Fruit fly (Drosophila melanogaster) whole organism, embryonic: ENCODE results near the gene Rpp14b.
A peak's percentile ranks its signal among the peaks of the same experiment; 100 is the strongest.

ENCODE experiments used
- CG10267 ChIP-seq: fragments of 200-800 bp; sonication (Bioruptor generic); optimal IDR thresholded peaks from 2 replicates; lab custom pipeline; 2018; ENCODE audit warnings: missing biosample characterization, mild to moderate bottlenecking, missing genetic modification characterization, moderate library complexity
- CG10979 ChIP-seq: fragments of 200-800 bp; sonication (Bioruptor generic); optimal IDR thresholded peaks from 2 replicates; lab custom pipeline; 2018; ENCODE audit warnings: missing biosample characterization, mild to moderate bottlenecking, missing genetic modification characterization, moderate library complexity
- CG11504 ChIP-seq: fragments of 200-800 bp; sonication (Bioruptor generic); optimal IDR thresholded peaks from 3 replicates; lab custom pipeline; 2019; ENCODE audit warnings: missing biosample characterization, mild to moderate bottlenecking, missing genetic modification characterization, moderate library complexity
- CG12391 ChIP-seq: fragments of 200-800 bp; sonication (Bioruptor generic); optimal IDR thresholded peaks from 3 replicates; lab custom pipeline; 2018; ENCODE audit warnings: missing biosample characterization, mild to moderate bottlenecking, missing genetic modification characterization, moderate library complexity
- CG16779 ChIP-seq: fragments of 200-800 bp; sonication (Bioruptor generic); IDR thresholded peaks from 2 replicates; pipeline ENCODE4 v1.3.6; 2022; ENCODE audit warnings: missing biosample characterization, missing genetic modification characterization
- CG2712 ChIP-seq: fragments of 200-800 bp; optimal IDR thresholded peaks from 3 replicates; lab custom pipeline; 2019; ENCODE audit warnings: missing biosample characterization, mild to moderate bottlenecking, missing genetic modification characterization, moderate library complexity
- CG33213 ChIP-seq: fragments of 200-800 bp; sonication (Bioruptor generic); optimal IDR thresholded peaks from 3 replicates; lab custom pipeline; 2016; ENCODE audit warnings: missing biosample characterization, missing genetic modification characterization
- CG6689 ChIP-seq: fragments of 200-800 bp; sonication (Bioruptor generic); IDR thresholded peaks from 2 replicates; pipeline ENCODE4 v1.3.6; 2022; ENCODE audit warnings: missing biosample characterization, missing genetic modification characterization
- CG6765 ChIP-seq: fragments of 200-800 bp; sonication (Bioruptor generic); optimal IDR thresholded peaks from 3 replicates; lab custom pipeline; 2017; ENCODE audit warnings: missing biosample characterization, mild to moderate bottlenecking, missing genetic modification characterization
- CG6854 ChIP-seq: fragments of 200-800 bp; sonication (Bioruptor generic); optimal IDR thresholded peaks from 3 replicates; lab custom pipeline; 2017; ENCODE audit warnings: missing biosample characterization, mild to moderate bottlenecking, missing genetic modification characterization
- CG7357 ChIP-seq: fragments of 200-800 bp; sonication (Bioruptor generic); IDR thresholded peaks from 3 replicates; pipeline ENCODE4 v1.3.6; 2022; ENCODE audit warnings: missing biosample characterization, missing genetic modification characterization
- CG9817 ChIP-seq: fragments of 200-800 bp; sonication (Bioruptor generic); optimal IDR thresholded peaks from 2 replicates; lab custom pipeline; 2018; ENCODE audit warnings: missing biosample characterization, mild to moderate bottlenecking, missing genetic modification characterization, moderate library complexity
- D19A ChIP-seq: fragments of 200-800 bp; optimal IDR thresholded peaks from 3 replicates; lab custom pipeline; 2019; ENCODE audit warnings: missing biosample characterization, mild to moderate bottlenecking, missing genetic modification characterization, moderate library complexity
- Dad ChIP-seq: fragments of 200-800 bp; sonication (Bioruptor generic); optimal IDR thresholded peaks from 3 replicates; lab custom pipeline; 2016; ENCODE audit warnings: missing biosample characterization, missing genetic modification characterization
- Dip3 ChIP-seq: fragments of 200-800 bp; sonication (Bioruptor generic); optimal IDR thresholded peaks from 3 replicates; lab custom pipeline; 2016; ENCODE audit warnings: missing biosample characterization, missing genetic modification characterization
- Doc3 ChIP-seq: fragments of 200-800 bp; sonication (Bioruptor generic); IDR thresholded peaks from 3 replicates; pipeline ENCODE4 v1.3.6; 2022; ENCODE audit warnings: missing biosample characterization, missing genetic modification characterization; ENCODE audit not compliant: partially characterized antibody
- Drgx ChIP-seq: fragments of 200-800 bp; sonication (Bioruptor generic); IDR thresholded peaks from 2 replicates; pipeline ENCODE4 v1.3.6; 2022; ENCODE audit warnings: missing biosample characterization, missing genetic modification characterization
- E2f1 ChIP-seq: fragments of 200-800 bp; sonication (Bioruptor generic); IDR thresholded peaks from 2 replicates; pipeline ENCODE4 v1.3.6; 2022; ENCODE audit warnings: missing biosample characterization, missing genetic modification characterization
- Ets65A ChIP-seq: fragments of 200-800 bp; sonication (Bioruptor generic); peaks from one replicate; lab custom pipeline; 2016; ENCODE audit warnings: missing biosample characterization, missing genetic modification characterization
- Fer3 ChIP-seq: fragments of 200-800 bp; sonication (Bioruptor generic); optimal IDR thresholded peaks from 2 replicates; lab custom pipeline; 2018; ENCODE audit warnings: missing biosample characterization, mild to moderate bottlenecking, missing genetic modification characterization, moderate library complexity
- Med ChIP-seq: fragments of 200-800 bp; sonication (Bioruptor generic); peaks from one replicate; lab custom pipeline; 2016; ENCODE audit warnings: missing biosample characterization, missing genetic modification characterization, mild to moderate bottlenecking, inconsistent platforms, moderate library complexity
- Ptx1 ChIP-seq: fragments of 200-800 bp; sonication (Bioruptor generic); IDR thresholded peaks from 2 replicates; pipeline ENCODE4 v1.3.6; 2022; ENCODE audit warnings: missing biosample characterization, missing genetic modification characterization
- Trl ChIP-seq, 3 experiments: fragments of >200 bp in 2 of 3; fragments of 200-800 bp in 1 of 3; sonication (Bioruptor generic) in 1 of 3; optimal IDR thresholded peaks; 2 replicates in 1 of 3; 3 replicates in 2 of 3; lab custom pipeline; 2016 to 2017; ENCODE audit warnings: missing biosample characterization in 1 of 3, missing genetic modification characterization in 1 of 3
- Vsx1 ChIP-seq: fragments of 200-800 bp; sonication (Bioruptor generic); optimal IDR thresholded peaks from 2 replicates; lab custom pipeline; 2017; ENCODE audit warnings: missing biosample characterization, mild to moderate bottlenecking, missing genetic modification characterization, missing genetic modification reagents
- al ChIP-seq: fragments of 200-800 bp; sonication (Bioruptor generic); IDR thresholded peaks from 2 replicates; pipeline ENCODE4 v1.3.6; 2022; ENCODE audit warnings: missing biosample characterization, missing genetic modification characterization
- bab2 ChIP-seq: fragments of 200-800 bp; sonication (Bioruptor generic); optimal IDR thresholded peaks from 2 replicates; lab custom pipeline; 2016; ENCODE audit warnings: missing biosample characterization, missing genetic modification characterization
- bcd ChIP-seq: fragments of 200-800 bp; sonication (Bioruptor generic); optimal IDR thresholded peaks from 2 replicates; lab custom pipeline; 2017; ENCODE audit warnings: missing biosample characterization, mild to moderate bottlenecking, missing genetic modification characterization
- corto ChIP-seq: fragments of 200-800 bp; sonication (Bioruptor generic); optimal IDR thresholded peaks from 2 replicates; lab custom pipeline; 2016; ENCODE audit warnings: missing biosample characterization, mild to moderate bottlenecking, missing genetic modification characterization, moderate library complexity
- crc ChIP-seq: fragments of 200-800 bp; sonication (Bioruptor generic); optimal IDR thresholded peaks from 2 replicates; lab custom pipeline; 2016; ENCODE audit warnings: missing biosample characterization, missing genetic modification characterization
- crp ChIP-seq, 2 experiments: fragments of 200-800 bp; sonication (Bioruptor generic); optimal IDR thresholded peaks; 2 replicates in 1 of 2; 3 replicates in 1 of 2; lab custom pipeline; 2017; ENCODE audit warnings: missing biosample characterization in 2 of 2, missing genetic modification characterization in 2 of 2, mild to moderate bottlenecking in 1 of 2, moderate library complexity in 1 of 2
- dan ChIP-seq: fragments of 200-800 bp; sonication (Bioruptor generic); IDR thresholded peaks from 2 replicates; pipeline ENCODE4 v1.3.6; 2022; ENCODE audit warnings: missing biosample characterization, missing genetic modification characterization
- dmrt99B ChIP-seq: fragments of 200-800 bp; sonication (Bioruptor generic); optimal IDR thresholded peaks from 2 replicates; lab custom pipeline; 2018; ENCODE audit warnings: missing biosample characterization, mild to moderate bottlenecking, missing genetic modification characterization, moderate library complexity
- dpn ChIP-seq, 2 experiments: fragments of 200-800 bp; sonication (Bioruptor generic); optimal IDR thresholded peaks; 3 replicates each; lab custom pipeline; 2016; ENCODE audit warnings: missing biosample characterization in 2 of 2, missing genetic modification characterization in 2 of 2
- exex ChIP-seq: fragments of 200-800 bp; sonication (Bioruptor generic); optimal IDR thresholded peaks from 4 replicates; lab custom pipeline; 2018; ENCODE audit warnings: missing biosample characterization, mild to moderate bottlenecking, missing genetic modification characterization, moderate library complexity
- ftz-f1 ChIP-seq: fragments of 200-800 bp; sonication (Bioruptor generic); optimal IDR thresholded peaks from 2 replicates; lab custom pipeline; 2016; ENCODE audit warnings: missing biosample characterization, missing genetic modification characterization
- jumu ChIP-seq: fragments of 200-800 bp; sonication (Bioruptor generic); optimal IDR thresholded peaks from 3 replicates; lab custom pipeline; 2016; ENCODE audit warnings: missing biosample characterization, missing genetic modification characterization
- nom ChIP-seq: fragments of 200-800 bp; sonication (Bioruptor generic); optimal IDR thresholded peaks from 2 replicates; lab custom pipeline; 2017; ENCODE audit warnings: missing biosample characterization, missing genetic modification characterization, mild to moderate bottlenecking, moderate library complexity, missing genetic modification reagents
- onecut ChIP-seq: fragments of 200-800 bp; sonication (Bioruptor generic); IDR thresholded peaks from 2 replicates; pipeline ENCODE4 v1.3.6; 2022; ENCODE audit warnings: missing biosample characterization, missing genetic modification characterization
- p53 ChIP-seq: fragments of 200-800 bp; sonication (Bioruptor generic); optimal IDR thresholded peaks from 2 replicates; lab custom pipeline; 2016; ENCODE audit warnings: missing biosample characterization, missing genetic modification characterization
- prd ChIP-seq, 3 experiments: fragments of >200 bp in 2 of 3; fragments of 200-800 bp in 1 of 3; sonication (Bioruptor generic) in 1 of 3; optimal IDR thresholded peaks in 2 of 3; IDR thresholded peaks in 1 of 3; 2 replicates in 2 of 3; 3 replicates in 1 of 3; pipeline versions ENCODE4 v1.3.6 to Lab custom; 2017 to 2022; ENCODE audit warnings: missing biosample characterization in 1 of 3, missing genetic modification characterization in 1 of 3
- psq ChIP-seq: fragments of 200-800 bp; sonication (Bioruptor generic); optimal IDR thresholded peaks from 2 replicates; lab custom pipeline; 2017; ENCODE audit warnings: missing biosample characterization, missing genetic modification characterization
- schlank ChIP-seq: fragments of 200-800 bp; sonication (Bioruptor generic); optimal IDR thresholded peaks from 2 replicates; lab custom pipeline; 2018; ENCODE audit warnings: missing biosample characterization, mild to moderate bottlenecking, missing genetic modification characterization
- ssp ChIP-seq: fragments of 200-800 bp; sonication (Bioruptor generic); IDR thresholded peaks from 2 replicates; pipeline ENCODE4 v1.3.6; 2022; ENCODE audit warnings: missing biosample characterization, missing genetic modification characterization
- stc ChIP-seq: fragments of 200-800 bp; sonication (Bioruptor generic); IDR thresholded peaks from 2 replicates; pipeline ENCODE4 v1.3.6; 2022; ENCODE audit warnings: missing biosample characterization, missing genetic modification characterization
- sug ChIP-seq: fragments of 200-800 bp; optimal IDR thresholded peaks from 2 replicates; lab custom pipeline; 2019; ENCODE audit warnings: missing biosample characterization, mild to moderate bottlenecking, missing genetic modification characterization, moderate library complexity
- tap ChIP-seq: fragments of 200-800 bp; optimal IDR thresholded peaks from 3 replicates; lab custom pipeline; 2019; ENCODE audit warnings: missing biosample characterization, mild to moderate bottlenecking, missing genetic modification characterization, moderate library complexity
- ttk ChIP-seq: fragments of 200-800 bp; sonication (Bioruptor generic); IDR thresholded peaks from 2 replicates; pipeline ENCODE4 v2.1.2; 2022; ENCODE audit warnings: missing biosample characterization, missing genetic modification characterization
- twi ChIP-seq: fragments of 200-800 bp; optimal IDR thresholded peaks from 2 replicates; lab custom pipeline; 2019; ENCODE audit warnings: missing biosample characterization, mild to moderate bottlenecking, missing genetic modification characterization, moderate library complexity

The Rpp14b gene

DNA sequence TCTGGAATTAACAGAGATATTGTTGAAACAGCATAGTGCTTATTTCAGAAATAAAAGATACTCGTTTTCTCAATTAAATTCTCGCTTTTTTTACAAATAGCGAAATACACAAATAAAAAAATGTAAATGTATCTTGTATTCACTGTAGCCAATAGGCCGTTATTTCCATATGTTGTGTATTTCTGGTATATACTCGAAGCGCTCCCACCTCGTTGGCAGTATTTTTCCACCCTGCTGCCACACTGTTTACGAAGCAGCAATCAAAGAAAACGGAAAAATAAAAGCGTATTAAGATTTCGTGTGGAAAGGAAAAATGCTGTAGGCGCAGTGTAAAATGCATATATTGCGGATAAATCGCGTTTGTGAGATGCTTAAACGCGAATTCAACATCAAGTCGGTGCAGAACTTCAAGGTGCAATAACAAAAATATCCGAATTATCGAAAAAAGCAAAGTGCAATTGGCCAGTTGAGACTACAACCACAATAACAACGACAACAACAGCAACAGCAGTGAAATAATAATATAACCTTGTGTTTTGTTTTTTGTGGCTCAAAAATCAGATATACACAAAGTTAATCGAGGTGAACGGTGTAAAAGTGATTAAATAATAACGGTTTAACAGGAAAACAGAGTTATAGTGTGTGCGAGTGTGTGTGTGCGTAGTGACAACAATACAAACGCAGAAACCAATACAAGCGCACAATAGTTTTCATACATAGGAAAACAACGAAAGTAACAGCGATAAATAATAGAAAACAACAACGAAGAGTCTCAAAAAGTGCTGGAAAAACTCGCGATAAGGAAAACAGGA, 2.5 kb downstream of the Rpp14b start, which contains the start of gene sima (continued):
- TF ChIP-seq Ptx1 (GFP tag; lab: Robert Waterston, UW): peak; percentile 52; the same call in 1 of the 2 replicates
- no peak for TF ChIP-seq schlank (tag; lab: Kevin White, UChicago)
- peak; percentile 35 for TF ChIP-seq twi
- peak; percentile 38 for TF ChIP-seq CG12391 (tag; lab: Kevin White, UChicago)
- peak; percentile 3 for TF ChIP-seq tap (tag; lab: Kevin White, UChicago)
- no peak for TF ChIP-seq Trl (optimal IDR thresholded peaks at IDR 0.05; lab: Kevin White, UChicago)
- peak; percentile 35 for TF ChIP-seq Trl (GFP tag; optimal IDR thresholded peaks at IDR 0.05; lab: Kevin White, UChicago)
- TF ChIP-seq ftz-f1 (GFP tag; lab: Kevin White, UChicago): peak; percentile 45
- TF ChIP-seq crp (GFP tag; optimal IDR thresholded peaks at IDR 0.05; lab: Kevin White, UChicago): peak in 1 of 2 experiments; percentile 64
- no peak for TF ChIP-seq corto
- TF ChIP-seq CG6689 (GFP tag; lab: Robert Waterston, UW): no peak
- peak; percentile 86 for TF ChIP-seq Ets65A (GFP tag; lab: Kevin White, UChicago)
- TF ChIP-seq dmrt99B (tag; lab: Kevin White, UChicago): peak; percentile 34
- TF ChIP-seq psq (GFP tag; lab: Kevin White, UChicago): peak; percentile 98
- TF ChIP-seq CG10267: peak; percentile 3
- no peak for TF ChIP-seq CG7357 (GFP tag; lab: Robert Waterston, UW)
- TF ChIP-seq prd (optimal IDR thresholded peaks at IDR 0.05; lab: Kevin White, UChicago): no peak
- peak; percentile 53; the same call in 1 of the 3 replicates for TF ChIP-seq prd (GFP tag; IDR thresholded peaks at IDR 0.05; lab: Robert Waterston, UW)
- TF ChIP-seq Fer3 (tag; lab: Kevin White, UChicago): peak; percentile 12
- TF ChIP-seq p53 (GFP tag; lab: Kevin White, UChicago): peak; percentile 27
- TF ChIP-seq bcd (GFP tag; lab: Kevin White, UChicago): peak; percentile 16
- 0 out of 2 replicates have a peak, but pooled peaks have one; percentile 40 for TF ChIP-seq al
- TF ChIP-seq E2f1 (GFP tag; lab: Robert Waterston, UW): peak; percentile 43; the same call in 1 of the 2 replicates
- no peak for TF ChIP-seq dan
- TF ChIP-seq exex (tag; lab: Kevin White, UChicago): peak; percentile 32
- peak; percentile 63 for TF ChIP-seq nom (GFP tag; lab: Kevin White, UChicago)
- peak; percentile 27 for TF ChIP-seq CG6854 (GFP tag; lab: Kevin White, UChicago)
- peak; percentile 47 for TF ChIP-seq Vsx1 (GFP tag; lab: Kevin White, UChicago)
- TF ChIP-seq Dip3 (GFP tag; lab: Kevin White, UChicago): peak; percentile 18
- no peak for TF ChIP-seq Doc3 (GFP tag; lab: Robert Waterston, UW)
- peak; percentile 75 for TF ChIP-seq D19A (tag; lab: Kevin White, UChicago)
- TF ChIP-seq CG16779: no peak
- peak; percentile 1 for TF ChIP-seq CG9817 (tag; lab: Kevin White, UChicago)
- peak; percentile 15 for TF ChIP-seq CG10979
- TF ChIP-seq crc (GFP tag; lab: Kevin White, UChicago): no peak
- TF ChIP-seq dpn (GFP tag; optimal IDR thresholded peaks at IDR 0.05; lab: Kevin White, UChicago): peak; percentile 29 to 53
- TF ChIP-seq jumu (GFP tag; lab: Kevin White, UChicago): peak; percentile 2
- TF ChIP-seq CG11504 (tag; lab: Kevin White, UChicago): peak; percentile 39
- peak; percentile 83 for TF ChIP-seq Med (GFP tag; lab: Kevin White, UChicago)
- peak; percentile 41; the same call in 1 of the 2 replicates for TF ChIP-seq Drgx (GFP tag; lab: Robert Waterston, UW)
- peak; percentile 62 for TF ChIP-seq onecut
- TF ChIP-seq CG6765 (GFP tag; lab: Kevin White, UChicago): peak; percentile 37
- peak; percentile 14 for TF ChIP-seq Dad (GFP tag; lab: Kevin White, UChicago)
- TF ChIP-seq bab2 (GFP tag; lab: Kevin White, UChicago): peak; percentile 15
- TF ChIP-seq stc (GFP tag; lab: Robert Waterston, UW): 0 out of 2 replicates have a peak, but pooled peaks have one; percentile 17
- peak; percentile 39 for TF ChIP-seq ssp
- peak; percentile 54 for TF ChIP-seq CG2712 (tag; lab: Kevin White, UChicago)
- TF ChIP-seq CG33213 (GFP tag; lab: Kevin White, UChicago): peak; percentile 62
- TF ChIP-seq sug (tag; lab: Kevin White, UChicago): peak; percentile 32
- TF ChIP-seq ttk (GFP tag; lab: Robert Waterston, UW): peak; percentile 30
